Fruit fly (Drosophila melanogaster): ENCODE results near the gene CG3777.

CG3777 gene

dm6 chrX:369645-370174 is 90.2 kb downstream of the CG3777 start, which contains the start of gene ac:
Gene ac (plus strand): TSS chrX:370031.
- TF ChIP-seq CG11762 (GFP tag; optimal IDR thresholded peaks at IDR 0.05; ENCODE audit: insufficient read depth) = no peak
- TF ChIP-seq ss (GFP tag; optimal IDR thresholded peaks at IDR 0.05) = peak in 1 of 2 experiments; percentile 63
- no peak for TF ChIP-seq CG31627 (GFP tag; optimal IDR thresholded peaks at IDR 0.05)
- TF ChIP-seq eg (GFP tag; IDR thresholded peaks at IDR 0.05) = no peak
- no peak for TF ChIP-seq CG15336 (GFP tag; IDR thresholded peaks at IDR 0.05)
- TF ChIP-seq vri (GFP tag; optimal IDR thresholded peaks at IDR 0.05) = no peak
- TF ChIP-seq lz (GFP tag; optimal IDR thresholded peaks at IDR 0.05) = no peak
- no peak for TF ChIP-seq Hr38 (GFP tag; optimal IDR thresholded peaks at IDR 0.05)
- TF ChIP-seq cyc (GFP tag; optimal IDR thresholded peaks at IDR 0.05) = no peak
- no peak for TF ChIP-seq CG11902 (GFP tag; optimal IDR thresholded peaks at IDR 0.05)
- no peak for TF ChIP-seq CG8119 (GFP tag; IDR thresholded peaks at IDR 0.05)
- TF ChIP-seq Lpt (GFP tag; optimal IDR thresholded peaks at IDR 0.05) = no peak
- peak; percentile 28 for TF ChIP-seq Eip78C (GFP tag)
- no peak for TF ChIP-seq fd59A (GFP tag; optimal IDR thresholded peaks at IDR 0.05)

dm6 chrX:377388-377787 is 97.9 kb downstream of the CG3777 start:
- TF ChIP-seq CG6276 (GFP tag; optimal IDR thresholded peaks at IDR 0.05) = no peak
- TF ChIP-seq svp (GFP tag) = no peak
- no peak for TF ChIP-seq cyc (GFP tag; optimal IDR thresholded peaks at IDR 0.05)
- no peak for TF ChIP-seq CG32006 (GFP tag; optimal IDR thresholded peaks at IDR 0.05)
- TF ChIP-seq CG1621 (tag; optimal IDR thresholded peaks at IDR 0.05) = no peak
- TF ChIP-seq lz (GFP tag; optimal IDR thresholded peaks at IDR 0.05) = no peak
- TF ChIP-seq Ets96B (tag; optimal IDR thresholded peaks at IDR 0.05) = no peak
- no peak for TF ChIP-seq CG6808 (GFP tag; optimal IDR thresholded peaks at IDR 0.05)
- no peak for TF ChIP-seq CG8119 (GFP tag; IDR thresholded peaks at IDR 0.05)
- TF ChIP-seq fd59A (GFP tag; optimal IDR thresholded peaks at IDR 0.05) = no peak
- TF ChIP-seq CG31627 (GFP tag; optimal IDR thresholded peaks at IDR 0.05) = no peak
- no peak for TF ChIP-seq Hr39 (GFP tag; optimal IDR thresholded peaks at IDR 0.05)
- TF ChIP-seq CG11902 (GFP tag; optimal IDR thresholded peaks at IDR 0.05) = no peak
- TF ChIP-seq eg (GFP tag; IDR thresholded peaks at IDR 0.05) = no peak
- TF ChIP-seq CG34406 (GFP tag; optimal IDR thresholded peaks at IDR 0.05) = no peak
- TF ChIP-seq Blimp-1 (GFP tag; optimal IDR thresholded peaks at IDR 0.05) = no peak
- TF ChIP-seq CG3919 (GFP tag; optimal IDR thresholded peaks at IDR 0.05) = no peak

- TF ChIP-seq Gug (GFP tag; IDR thresholded peaks at IDR 0.05) (no peak), eg (GFP tag; IDR thresholded peaks at IDR 0.05) (no peak), Sox15 (GFP tag; optimal IDR thresholded peaks at IDR 0.05) (no peak), CG10631 (GFP tag; optimal IDR thresholded peaks at IDR 0.05) (peak; percentile 50), acj6 (GFP tag; optimal IDR thresholded peaks at IDR 0.05) (no peak), CG1621 (tag; optimal IDR thresholded peaks at IDR 0.05) (no peak), Hr39 (GFP tag; optimal IDR thresholded peaks at IDR 0.05) (no peak), CG6792 (GFP tag; optimal IDR thresholded peaks at IDR 0.05) (no peak), CG7368 (GFP tag; optimal IDR thresholded peaks at IDR 0.05) (no peak), Hr38 (GFP tag; optimal IDR thresholded peaks at IDR 0.05) (no peak), CG34406 (GFP tag; optimal IDR thresholded peaks at IDR 0.05) (no peak), OdsH (GFP tag; optimal IDR thresholded peaks at IDR 0.05) (peak; percentile 4), CG6808 (GFP tag; optimal IDR thresholded peaks at IDR 0.05) (no peak), CG4318 (GFP tag; optimal IDR thresholded peaks at IDR 0.05) (no peak), Hr4 (GFP tag; optimal IDR thresholded peaks at IDR 0.05) (no peak), fd59A (GFP tag; optimal IDR thresholded peaks at IDR 0.05) (peak; percentile 29), CG11294 (GFP tag; IDR thresholded peaks at IDR 0.05) (no peak), pdm3 (GFP tag; optimal IDR thresholded peaks at IDR 0.05) (no peak), Ets96B (tag; optimal IDR thresholded peaks at IDR 0.05) (peak; percentile 50), Eip78C (GFP tag) (peak; percentile 85), dac (GFP tag; optimal IDR thresholded peaks at IDR 0.05) (no peak), CG11902 (GFP tag; optimal IDR thresholded peaks at IDR 0.05) (no peak), CG3919 (GFP tag; optimal IDR thresholded peaks at IDR 0.05) (peak; percentile 20), Sox102F (GFP tag; optimal IDR thresholded peaks at IDR 0.05) (no peak), CG9139 (GFP tag; optimal IDR thresholded peaks at IDR 0.05) (no peak), ss (GFP tag; optimal IDR thresholded peaks at IDR 0.05) (no peak), net (GFP tag; optimal IDR thresholded peaks at IDR 0.05) (no peak), CG6163 (GFP tag; IDR thresholded peaks at IDR 0.05) (no peak), CG3032 (tag; optimal IDR thresholded peaks at IDR 0.05) (peak; percentile 45), fd85E (GFP tag; optimal IDR thresholded peaks at IDR 0.05) (no peak), esn (GFP tag; optimal IDR thresholded peaks at IDR 0.05) (peak; percentile 3), CG10669 (GFP tag; optimal IDR thresholded peaks at IDR 0.05) (peak; percentile 25), CG16779 (tag; optimal IDR thresholded peaks at IDR 0.05) (no peak), achi (GFP tag; optimal IDR thresholded peaks at IDR 0.05) (no peak), fkh (GFP tag; optimal IDR thresholded peaks at IDR 0.05) (no peak)
Observed at dm6 chrX:378341-378740, 98.8 kb downstream of the CG3777 start.
